Worm (Caenorhabditis elegans): ENCODE results near the gene ZK1240.1.

ZK1240.1 gene

ce11 chrII:2380174-2380573 lies 51.0 kb downstream of the ZK1240.1 start, which contains the start of gene F16G10.7:
Gene F16G10.7 (minus strand): TSS chrII:2380274.
- TF ChIP-seq tbx-8 (GFP tag; optimal IDR thresholded peaks at IDR 0.05) (no peak), ceh-43 (GFP tag; optimal IDR thresholded peaks at IDR 0.05) (no peak), ham-2 (GFP tag; optimal IDR thresholded peaks at IDR 0.05) (no peak), ces-1 (GFP tag; optimal IDR thresholded peaks at IDR 0.05) (no peak), lsy-2 (tag; optimal IDR thresholded peaks at IDR 0.05) (peak; percentile 29)

All from whole organism, mixed stage, embryonic.